Worm (Caenorhabditis elegans) whole organism, young adult: Measurements from ENCODE around the gene H20J04.7.

Source experiments
- F33H1.4 ChIP-seq: fragments of 200-800 bp; sonication (Bioruptor generic); IDR thresholded peaks from 2 replicates; pipeline ENCODE4 v1.3.6; 2022; ENCODE audit warnings: missing genetic modification reagents, missing genetic modification characterization, missing compliant biosample characterization
- K12H6.12 ChIP-seq: fragments of 200-800 bp; sonication (Bioruptor generic); optimal IDR thresholded peaks from 2 replicates; lab custom pipeline; 2018; ENCODE audit warnings: mild to moderate bottlenecking, missing genetic modification characterization, missing compliant biosample characterization
- ama-1 ChIP-seq, 3 experiments: fragments of 150-350 bp in 1 of 3; sonication (generic microtip) in 2 of 3; optimal IDR thresholded peaks; 2 replicates each; lab custom pipeline; 2014 to 2018; ENCODE audit warnings: missing biosample characterization in 2 of 3, missing genetic modification characterization in 2 of 3, missing genetic modification reagents in 2 of 3
- ceh-100 ChIP-seq: fragments of 200-800 bp; sonication (Bioruptor generic); IDR thresholded peaks from 2 replicates; pipeline ENCODE4 v1.3.6; 2022; ENCODE audit warnings: missing genetic modification reagents, missing genetic modification characterization, missing compliant biosample characterization
- efl-1 ChIP-seq: fragments of 150-350 bp; optimal IDR thresholded peaks from 2 replicates; lab custom pipeline; 2014; ENCODE audit warnings: missing biosample characterization, missing genetic modification reagents, missing genetic modification characterization
- nhr-80 ChIP-seq: sonication (generic microtip); optimal IDR thresholded peaks from 2 replicates; lab custom pipeline; 2016; ENCODE audit warnings: missing genetic modification characterization, missing compliant biosample characterization
- snpc-4 ChIP-seq, 5 experiments: fragments of 150-350 bp in 1 of 5; sonication (generic microtip) in 4 of 5; optimal IDR thresholded peaks; 2 replicates each; lab custom pipeline; 2014 to 2018; ENCODE audit warnings: missing genetic modification characterization in 5 of 5, missing biosample characterization in 3 of 5, antibody characterized with exemption in 2 of 5, mild to moderate bottlenecking in 2 of 5, missing compliant biosample characterization in 2 of 5, missing genotype in 2 of 5, moderate library complexity in 2 of 5, missing genetic modification reagents in 1 of 5

DNA sequence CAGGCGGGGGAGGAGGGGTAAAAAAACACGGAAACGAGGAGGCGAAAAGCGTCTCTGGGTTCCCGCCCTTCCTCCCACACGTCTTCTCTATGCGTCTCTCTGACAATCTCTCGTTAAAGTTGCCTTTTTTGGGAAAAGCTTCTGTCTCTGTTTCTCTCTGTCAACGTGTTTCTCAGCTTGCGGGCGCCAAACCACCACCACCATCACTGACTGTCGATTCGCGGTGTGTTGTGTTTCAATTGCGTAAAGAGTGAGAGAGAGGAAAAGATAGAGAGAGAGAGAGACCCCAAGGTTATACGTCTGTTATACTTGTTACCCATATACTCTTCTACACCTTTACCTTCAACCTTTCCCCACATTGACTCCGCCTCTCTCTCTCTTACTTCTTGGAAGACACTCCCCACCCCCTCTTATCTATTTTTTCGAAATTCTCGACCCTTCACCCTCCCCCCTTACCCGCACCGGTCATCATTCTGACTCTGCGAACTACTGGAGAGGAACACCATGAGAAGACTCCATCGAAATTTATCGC lies 37.5 kb upstream of the H20J04.7 start, which contains the start of gene mlt-7:
- TF ChIP-seq ama-1 (optimal IDR thresholded peaks at IDR 0.05; lab: Kevin White, UChicago) = no peak
- no peak for TF ChIP-seq ama-1 (GFP tag; optimal IDR thresholded peaks at IDR 0.05; lab: Kevin White, UChicago)
- TF ChIP-seq efl-1 (GFP tag; lab: Kevin White, UChicago) = no peak
- no peak for TF ChIP-seq ceh-100
- TF ChIP-seq nhr-80 (tag; lab: Kevin White, UChicago) = no peak
- TF ChIP-seq snpc-4 (GFP tag; optimal IDR thresholded peaks at IDR 0.05; lab: Kevin White, UChicago) = no peak
- TF ChIP-seq snpc-4 (tag; optimal IDR thresholded peaks at IDR 0.05; lab: Kevin White, UChicago) = no peak
- no peak for TF ChIP-seq F33H1.4 (GFP tag; lab: Robert Waterston, UW)
- no peak for TF ChIP-seq K12H6.12 (tag; lab: Kevin White, UChicago)
